Fruit fly (Drosophila melanogaster): ENCODE results near the gene Orct.

dm6 chr3R:24289768-24290349, 13.8 kb downstream of the Orct start, which contains the start of the genes CG34290 and Uck:
- TF ChIP-seq Myc (optimal IDR thresholded peaks at IDR 0.05) (no peak), Sin3A (optimal IDR thresholded peaks at IDR 0.05) (no peak), h (optimal IDR thresholded peaks at IDR 0.05) (no peak), psq (optimal IDR thresholded peaks at IDR 0.05) (no peak)
